Fruit fly (Drosophila melanogaster) whole organism, embryonic: Measurements from ENCODE around the gene CG34334.
A peak's percentile ranks its signal among the peaks of the same experiment; 100 is the strongest.

ENCODE experiments used
- Ada2b ChIP-seq: fragments of 200-800 bp; sonication (Bioruptor generic); IDR thresholded peaks from 2 replicates; pipeline ENCODE4 v1.3.6; 2022; ENCODE audit warnings: missing biosample characterization, missing genetic modification characterization
- CG10321 ChIP-seq: fragments of 200-800 bp; sonication (Bioruptor generic); IDR thresholded peaks from 2 replicates; pipeline ENCODE4 v1.3.6; 2022; ENCODE audit warnings: missing biosample characterization, missing genetic modification characterization
- CG10366 ChIP-seq: fragments of 200-800 bp; sonication (Bioruptor generic); IDR thresholded peaks from 2 replicates; pipeline ENCODE4 v1.3.6; 2022; ENCODE audit warnings: missing biosample characterization, missing genetic modification characterization
- CG11247 ChIP-seq: fragments of 200-800 bp; sonication (Bioruptor generic); IDR thresholded peaks from 2 replicates; pipeline ENCODE4 v1.3.6; 2022; ENCODE audit warnings: missing biosample characterization, missing genetic modification characterization
- CG11504 ChIP-seq: fragments of 200-800 bp; sonication (Bioruptor generic); optimal IDR thresholded peaks from 3 replicates; lab custom pipeline; 2019; ENCODE audit warnings: missing biosample characterization, mild to moderate bottlenecking, missing genetic modification characterization, moderate library complexity
- CG11696 ChIP-seq: fragments of 200-800 bp; sonication (Bioruptor generic); IDR thresholded peaks from 2 replicates; pipeline ENCODE4 v1.3.6; 2022; ENCODE audit warnings: missing biosample characterization, missing genetic modification characterization
- CG13296 ChIP-seq: fragments of 200-800 bp; sonication (Bioruptor generic); optimal IDR thresholded peaks from 3 replicates; lab custom pipeline; 2018; ENCODE audit warnings: missing biosample characterization, mild to moderate bottlenecking, missing genetic modification characterization
- CG17328 ChIP-seq: fragments of 200-800 bp; sonication (Bioruptor generic); IDR thresholded peaks from 2 replicates; pipeline ENCODE4 v1.3.6; 2022; ENCODE audit warnings: missing biosample characterization, missing genetic modification characterization
- CG18599 ChIP-seq: fragments of 200-800 bp; sonication (Bioruptor generic); optimal IDR thresholded peaks from 3 replicates; lab custom pipeline; 2017; ENCODE audit warnings: missing biosample characterization, missing genetic modification characterization, mild to moderate bottlenecking, moderate library complexity, missing genetic modification reagents
- CG2678 ChIP-seq: fragments of 200-800 bp; sonication (Bioruptor generic); optimal IDR thresholded peaks from 3 replicates; lab custom pipeline; 2019; ENCODE audit warnings: missing biosample characterization, mild to moderate bottlenecking, missing genetic modification characterization, moderate library complexity
- CG3065 ChIP-seq: fragments of 200-800 bp; sonication (Bioruptor generic); optimal IDR thresholded peaks from 2 replicates; lab custom pipeline; 2016; ENCODE audit warnings: missing biosample characterization, missing genetic modification characterization
- CG32532 ChIP-seq: fragments of 200-800 bp; sonication (Bioruptor generic); IDR thresholded peaks from 2 replicates; pipeline ENCODE4 v1.3.6; 2022; ENCODE audit warnings: missing biosample characterization, missing genetic modification characterization
- CG4404 ChIP-seq: fragments of 200-800 bp; sonication (Bioruptor generic); IDR thresholded peaks from 2 replicates; pipeline ENCODE4 v1.3.6; 2022; ENCODE audit warnings: missing biosample characterization, missing genetic modification characterization
- CG4707 ChIP-seq: fragments of 200-800 bp; sonication (Bioruptor generic); optimal IDR thresholded peaks from 2 replicates; lab custom pipeline; 2018; ENCODE audit warnings: missing biosample characterization, mild to moderate bottlenecking, missing genetic modification characterization, moderate library complexity
- CG6791 ChIP-seq: fragments of 200-800 bp; sonication (Bioruptor generic); IDR thresholded peaks from 3 replicates; pipeline ENCODE4 v1.3.6; 2022; ENCODE audit warnings: missing biosample characterization, missing genetic modification characterization; ENCODE audit not compliant: partially characterized antibody
- CG7963 ChIP-seq: fragments of 200-800 bp; sonication (Bioruptor generic); IDR thresholded peaks from 3 replicates; pipeline ENCODE4 v1.3.6; 2022; ENCODE audit warnings: missing biosample characterization, missing genetic modification characterization; ENCODE audit not compliant: partially characterized antibody
- CG8765 ChIP-seq: fragments of 200-800 bp; sonication (Bioruptor generic); IDR thresholded peaks from 2 replicates; pipeline ENCODE4 v1.3.6; 2022; ENCODE audit warnings: missing biosample characterization, missing genetic modification characterization
- CG9797 ChIP-seq: fragments of 200-800 bp; sonication (Bioruptor generic); optimal IDR thresholded peaks from 3 replicates; lab custom pipeline; 2018; ENCODE audit warnings: missing biosample characterization, mild to moderate bottlenecking, missing genetic modification characterization
- Deaf1 ChIP-seq: fragments of 200-800 bp; optimal IDR thresholded peaks from 3 replicates; lab custom pipeline; 2019; ENCODE audit warnings: missing biosample characterization, mild to moderate bottlenecking, missing genetic modification characterization, moderate library complexity
- Dip3 ChIP-seq: fragments of 200-800 bp; sonication (Bioruptor generic); optimal IDR thresholded peaks from 3 replicates; lab custom pipeline; 2016; ENCODE audit warnings: missing biosample characterization, missing genetic modification characterization
- E2f1 ChIP-seq: fragments of 200-800 bp; sonication (Bioruptor generic); IDR thresholded peaks from 2 replicates; pipeline ENCODE4 v1.3.6; 2022; ENCODE audit warnings: missing biosample characterization, missing genetic modification characterization
- Elba2 ChIP-seq: fragments of 200-800 bp; sonication (Bioruptor generic); optimal IDR thresholded peaks from 3 replicates; lab custom pipeline; 2016; ENCODE audit warnings: missing biosample characterization, missing genetic modification characterization
- Hr78 ChIP-seq, 2 experiments: fragments of 200-800 bp in 1 of 2; fragments of >200 bp in 1 of 2; sonication (Bioruptor generic) in 1 of 2; optimal IDR thresholded peaks; 2 replicates each; lab custom pipeline; 2017 to 2019; ENCODE audit warnings: missing biosample characterization in 2 of 2, missing genetic modification characterization in 2 of 2, mild to moderate bottlenecking in 1 of 2, moderate library complexity in 1 of 2
- Kr ChIP-seq: fragments of 200-800 bp; sonication (Bioruptor generic); optimal IDR thresholded peaks from 2 replicates; lab custom pipeline; 2017; ENCODE audit warnings: missing biosample characterization, mild to moderate bottlenecking, missing genetic modification characterization
- Max ChIP-seq: fragments of 200-800 bp; sonication (Bioruptor generic); optimal IDR thresholded peaks from 2 replicates; lab custom pipeline; 2016; ENCODE audit warnings: missing biosample characterization, mild to moderate bottlenecking, missing genetic modification characterization
- Med ChIP-seq: fragments of 200-800 bp; sonication (Bioruptor generic); peaks from one replicate; lab custom pipeline; 2016; ENCODE audit warnings: missing biosample characterization, missing genetic modification characterization, mild to moderate bottlenecking, inconsistent platforms, moderate library complexity
- Opbp ChIP-seq: fragments of 200-800 bp; sonication (Bioruptor generic); IDR thresholded peaks from 3 replicates; pipeline ENCODE4 v1.3.6; 2022; ENCODE audit warnings: missing biosample characterization, missing genetic modification characterization; ENCODE audit not compliant: partially characterized antibody
- Optix ChIP-seq: fragments of 200-800 bp; sonication (Bioruptor generic); IDR thresholded peaks from 3 replicates; pipeline ENCODE4 v1.3.6; 2022; ENCODE audit warnings: missing biosample characterization, missing genetic modification characterization
- Rx ChIP-seq: fragments of 200-800 bp; sonication (Bioruptor generic); IDR thresholded peaks from 2 replicates; pipeline ENCODE4 v1.3.6; 2022; ENCODE audit warnings: missing biosample characterization, missing genetic modification characterization
- Ssrp ChIP-seq: fragments of 200-800 bp; sonication (Bioruptor generic); optimal IDR thresholded peaks from 2 replicates; lab custom pipeline; 2018; ENCODE audit warnings: missing biosample characterization, mild to moderate bottlenecking, missing genetic modification characterization, moderate library complexity
- Stat92E ChIP-seq, 3 experiments: fragments of >200 bp in 2 of 3; fragments of 200-800 bp in 1 of 3; sonication (Bioruptor generic) in 1 of 3; optimal IDR thresholded peaks; 2 replicates each; lab custom pipeline; 2017 to 2019; ENCODE audit warnings: missing biosample characterization in 3 of 3, missing genetic modification characterization in 3 of 3, mild to moderate bottlenecking in 1 of 3, moderate library complexity in 1 of 3
- bigmax ChIP-seq: fragments of 200-800 bp; sonication (Bioruptor generic); optimal IDR thresholded peaks from 2 replicates; lab custom pipeline; 2018; ENCODE audit warnings: missing biosample characterization, mild to moderate bottlenecking, missing genetic modification characterization
- chif ChIP-seq, 2 experiments: fragments of 200-800 bp; sonication (Bioruptor generic); optimal IDR thresholded peaks; 3 replicates each; lab custom pipeline; 2016; ENCODE audit warnings: missing biosample characterization in 2 of 2, missing genetic modification characterization in 2 of 2
- ewg ChIP-seq: fragments of 200-800 bp; sonication (Bioruptor generic); optimal IDR thresholded peaks from 3 replicates; lab custom pipeline; 2017; ENCODE audit warnings: mild to moderate bottlenecking, missing biosample characterization, missing genetic modification reagents, missing genetic modification characterization
- eyg ChIP-seq: fragments of 200-800 bp; sonication (Bioruptor generic); optimal IDR thresholded peaks from 3 replicates; lab custom pipeline; 2016; ENCODE audit warnings: missing biosample characterization, missing genetic modification characterization
- gce ChIP-seq: fragments of 200-800 bp; sonication (Bioruptor generic); IDR thresholded peaks from 3 replicates; pipeline ENCODE4 v1.3.6; 2022; ENCODE audit warnings: missing biosample characterization, missing genetic modification characterization
- gcm2 ChIP-seq: fragments of 200-800 bp; sonication (Bioruptor generic); optimal IDR thresholded peaks from 2 replicates; lab custom pipeline; 2016; ENCODE audit warnings: missing biosample characterization, missing genetic modification characterization
- gem ChIP-seq: fragments of 200-800 bp; sonication (Bioruptor generic); optimal IDR thresholded peaks from 2 replicates; lab custom pipeline; 2019; ENCODE audit warnings: missing biosample characterization, mild to moderate bottlenecking, missing genetic modification characterization, moderate library complexity
- gfzf ChIP-seq: fragments of 200-800 bp; sonication (Bioruptor generic); optimal IDR thresholded peaks from 2 replicates; lab custom pipeline; 2016; ENCODE audit warnings: missing biosample characterization, mild to moderate bottlenecking, missing genetic modification characterization, moderate library complexity
- kay ChIP-seq: fragments of 200-800 bp; sonication (Bioruptor generic); optimal IDR thresholded peaks from 2 replicates; lab custom pipeline; 2016; ENCODE audit warnings: missing biosample characterization, missing genetic modification characterization
- lmd ChIP-seq: fragments of 200-800 bp; sonication (Bioruptor generic); IDR thresholded peaks from 2 replicates; pipeline ENCODE4 v1.3.6; 2022; ENCODE audit warnings: missing biosample characterization, missing genetic modification characterization
- nau ChIP-seq: fragments of 200-800 bp; sonication (Bioruptor generic); optimal IDR thresholded peaks from 3 replicates; lab custom pipeline; 2017; ENCODE audit warnings: missing biosample characterization, mild to moderate bottlenecking, missing genetic modification characterization, missing genetic modification reagents
- otp ChIP-seq: fragments of 200-800 bp; sonication (Bioruptor generic); IDR thresholded peaks from 3 replicates; pipeline ENCODE4, ENCODE4 v1.3.6; 2022; ENCODE audit warnings: missing biosample characterization, missing genetic modification characterization
- pb ChIP-seq: fragments of 200-800 bp; sonication (Bioruptor generic); optimal IDR thresholded peaks from 3 replicates; lab custom pipeline; 2016; ENCODE audit warnings: missing biosample characterization, missing genetic modification characterization
- peb ChIP-seq: fragments of 200-800 bp; sonication (Bioruptor generic); IDR thresholded peaks from 2 replicates; pipeline ENCODE4 v1.3.6; 2022; ENCODE audit warnings: missing biosample characterization, missing genetic modification characterization
- pnt ChIP-seq: fragments of 200-800 bp; sonication (Bioruptor generic); optimal IDR thresholded peaks from 3 replicates; lab custom pipeline; 2016; ENCODE audit warnings: missing biosample characterization, missing genetic modification characterization
- ttk ChIP-seq: fragments of 200-800 bp; sonication (Bioruptor generic); IDR thresholded peaks from 2 replicates; pipeline ENCODE4 v2.1.2; 2022; ENCODE audit warnings: missing biosample characterization, missing genetic modification characterization
- unc-4 ChIP-seq: fragments of 200-800 bp; sonication (Bioruptor generic); IDR thresholded peaks from 2 replicates; pipeline ENCODE4 v1.3.6; 2022; ENCODE audit warnings: missing biosample characterization, missing genetic modification characterization; ENCODE audit not compliant: partially characterized antibody
- yki ChIP-seq: fragments of >200 bp; optimal IDR thresholded peaks from 3 replicates; lab custom pipeline; 2018
- zen2 ChIP-seq: fragments of 200-800 bp; sonication (Bioruptor generic); IDR thresholded peaks from 3 replicates; pipeline ENCODE4 v1.3.6; 2022; ENCODE audit warnings: missing biosample characterization, missing genetic modification characterization; ENCODE audit not compliant: partially characterized antibody
- zfh1 ChIP-seq: fragments of 200-800 bp; sonication (Bioruptor generic); IDR thresholded peaks from 3 replicates; pipeline ENCODE4 v1.3.6; 2022; ENCODE audit warnings: missing biosample characterization, missing genetic modification characterization

The CG34334 gene

dm6 chrX:22833534-22833933 lies 39.1 kb upstream of the CG34334 start (continued):
- TF ChIP-seq CG11504 (tag; lab: Kevin White, UChicago), result peak; percentile 76
- 0 out of 2 replicates have a peak, but pooled peaks have one; percentile 14 for TF ChIP-seq CG11696
- TF ChIP-seq Opbp (GFP tag; lab: Robert Waterston, UW), result no peak
- TF ChIP-seq CG4404, result peak; percentile 13; the same call in 1 of the 2 replicates
- peak; percentile 57 for TF ChIP-seq CG2678 (tag; lab: Kevin White, UChicago)
- TF ChIP-seq CG4707, result peak; percentile 20
- no peak for TF ChIP-seq CG3065
- TF ChIP-seq CG10366, result peak; percentile 62
- no peak for TF ChIP-seq CG7963 (GFP tag; lab: Robert Waterston, UW)
- no peak for TF ChIP-seq CG32532
- peak; percentile 27 for TF ChIP-seq CG18599 (GFP tag; lab: Kevin White, UChicago)
- no peak for TF ChIP-seq gcm2 (GFP tag; lab: Kevin White, UChicago)
- no peak for TF ChIP-seq CG10321 (GFP tag; lab: Robert Waterston, UW)
- TF ChIP-seq gfzf, result no peak
- peak; percentile 47 for TF ChIP-seq Ssrp (tag; lab: Kevin White, UChicago)
- peak; percentile 53; the same call in 1 of the 2 replicates for TF ChIP-seq E2f1 (GFP tag; lab: Robert Waterston, UW)
- peak; percentile 7 for TF ChIP-seq eyg (GFP tag; lab: Kevin White, UChicago)
- TF ChIP-seq Deaf1 (tag; lab: Kevin White, UChicago), result no peak
- TF ChIP-seq peb (GFP tag; lab: Robert Waterston, UW), result no peak
- no peak for TF ChIP-seq bigmax (GFP tag; lab: Kevin White, UChicago)
- TF ChIP-seq unc-4 (GFP tag; lab: Robert Waterston, UW), result no peak
- peak; percentile 43; the same call in 1 of the 3 replicates for TF ChIP-seq Optix (GFP tag; lab: Robert Waterston, UW)
- no peak for TF ChIP-seq kay (GFP tag; lab: Kevin White, UChicago)
- TF ChIP-seq Kr (GFP tag; lab: Kevin White, UChicago), result no peak
- peak; percentile 65 for TF ChIP-seq ttk (GFP tag; lab: Robert Waterston, UW)
- TF ChIP-seq Max (GFP tag; lab: Kevin White, UChicago), result no peak
- peak; percentile 75 for TF ChIP-seq gem (tag; lab: Kevin White, UChicago)
- peak; percentile 51 for TF ChIP-seq Rx (GFP tag; lab: Robert Waterston, UW)
- peak; percentile 62 for TF ChIP-seq pnt (GFP tag; lab: Kevin White, UChicago)
- TF ChIP-seq lmd, result peak; percentile 73
- no peak for TF ChIP-seq CG17328 (GFP tag; lab: Robert Waterston, UW)
- TF ChIP-seq CG6791 (GFP tag; lab: Robert Waterston, UW), result no peak
- TF ChIP-seq otp, result peak; percentile 54; the same call in 1 of the 3 replicates
- TF ChIP-seq pb (GFP tag; lab: Kevin White, UChicago), result no peak
- no peak for TF ChIP-seq CG13296 (GFP tag; lab: Kevin White, UChicago)
- TF ChIP-seq CG11247 (GFP tag; lab: Robert Waterston, UW), result 0 out of 2 replicates have a peak, but pooled peaks have one; percentile 10
- peak; percentile 48 to 59 for TF ChIP-seq chif (GFP tag; optimal IDR thresholded peaks at IDR 0.05; lab: Kevin White, UChicago)
- TF ChIP-seq gce, result peak; percentile 61; the same call in 1 of the 3 replicates
- TF ChIP-seq nau, result no peak
- TF ChIP-seq CG9797 (GFP tag; lab: Kevin White, UChicago), result no peak
- TF ChIP-seq zfh1 (GFP tag; lab: Robert Waterston, UW), result peak; percentile 65; the same call in 2 of the 3 replicates
- TF ChIP-seq Dip3 (GFP tag; lab: Kevin White, UChicago), result no peak
- TF ChIP-seq Ada2b (GFP tag; lab: Robert Waterston, UW), result peak; percentile 58; the same call in 1 of the 2 replicates
- TF ChIP-seq Elba2, result no peak
- peak; percentile 93 for TF ChIP-seq Med (GFP tag; lab: Kevin White, UChicago)
- TF ChIP-seq zen2 (GFP tag; lab: Robert Waterston, UW), result no peak
- TF ChIP-seq CG8765 (GFP tag; lab: Robert Waterston, UW), result no peak
- TF ChIP-seq yki (lab: Kevin White, UChicago), result no peak
- no peak for TF ChIP-seq Hr78 (GFP tag; optimal IDR thresholded peaks at IDR 0.05; lab: Kevin White, UChicago)
- no peak for TF ChIP-seq Stat92E (GFP tag; optimal IDR thresholded peaks at IDR 0.05; lab: Kevin White, UChicago)
- peak; percentile 39 for TF ChIP-seq ewg
